Worm (Caenorhabditis elegans): ENCODE measurements around the gene rif-1.2.

The rif-1.2 gene

DNA sequence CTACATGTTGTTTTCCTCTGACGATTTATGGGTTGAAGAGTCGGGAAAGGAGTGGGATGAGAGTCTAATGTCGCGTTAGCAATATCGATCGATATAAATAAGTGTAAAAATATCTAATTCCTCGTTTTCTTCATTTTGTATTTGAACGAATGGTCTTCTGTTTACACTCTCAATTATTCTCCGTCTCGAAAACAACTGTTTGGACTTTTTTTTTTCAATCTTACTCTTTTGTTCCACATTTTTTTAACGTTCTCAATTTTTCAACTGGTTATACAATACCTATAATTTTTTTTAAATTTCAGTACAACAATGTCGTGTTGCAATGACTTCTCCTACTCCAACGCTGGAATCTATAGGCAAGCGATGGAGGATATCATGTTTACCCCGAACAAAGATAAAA lies 49.9 kb downstream of the rif-1.2 start, which contains the start of gene F17A2.13:
Gene F17A2.13, plus strand, starts transcription at position 301 of the 400 bp plus-strand sequence.
- TF ChIP-seq tbx-2 (tag; optimal IDR thresholded peaks at IDR 0.05): no peak
- no peak for TF ChIP-seq elt-3 (tag; optimal IDR thresholded peaks at IDR 0.05)
- TF ChIP-seq lir-3 (tag; optimal IDR thresholded peaks at IDR 0.05; ENCODE audit: poor library complexity): no peak
- no peak for TF ChIP-seq lin-14 (GFP tag; optimal IDR thresholded peaks at IDR 0.05)
- no peak for TF ChIP-seq ztf-4 (tag; optimal IDR thresholded peaks at IDR 0.05)
- TF ChIP-seq nhr-77 (tag; optimal IDR thresholded peaks at IDR 0.05): no peak
- no peak for TF ChIP-seq snpc-4 (tag; optimal IDR thresholded peaks at IDR 0.05)
- TF ChIP-seq dpl-1 (GFP tag; optimal IDR thresholded peaks at IDR 0.05): no peak
- no peak for TF ChIP-seq nhr-76 (tag; optimal IDR thresholded peaks at IDR 0.05)
- TF ChIP-seq nhr-19 (GFP tag; conservative IDR thresholded peaks at IDR 0.05): no peak
- no peak for TF ChIP-seq rnt-1 (tag; optimal IDR thresholded peaks at IDR 0.05)
- TF ChIP-seq fkh-4 (tag; optimal IDR thresholded peaks at IDR 0.05; ENCODE audit: borderline replicate concordance): no peak
- TF ChIP-seq ceh-88 (GFP tag; IDR thresholded peaks at IDR 0.05): no peak
- no peak for TF ChIP-seq swsn-7 (tag; optimal IDR thresholded peaks at IDR 0.05)
- no peak for TF ChIP-seq fos-1 (tag; optimal IDR thresholded peaks at IDR 0.05)
- no peak for TF ChIP-seq F16B12.6 (tag; optimal IDR thresholded peaks at IDR 0.05)

DNA sequence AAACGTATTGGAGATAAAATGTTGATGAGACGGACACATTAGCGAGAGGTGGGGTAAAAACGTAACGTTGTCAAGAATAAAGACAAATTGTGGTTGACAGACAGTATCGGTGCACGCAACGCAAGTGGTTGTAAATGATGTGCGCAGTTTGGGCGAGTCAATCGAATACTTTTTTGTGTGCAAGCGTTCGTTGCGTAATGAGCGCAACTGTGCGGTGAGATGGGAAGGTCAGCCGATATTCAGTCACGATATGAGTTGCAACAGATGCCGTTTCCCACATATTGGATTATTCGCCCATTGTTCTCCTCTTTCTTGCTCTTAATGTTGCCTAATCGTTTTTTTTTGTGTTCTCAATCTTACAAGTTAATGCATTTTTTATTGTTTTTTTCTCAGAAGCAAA lies 50.5 kb downstream of the rif-1.2 start, which contains the start of gene ceh-40:
Gene ceh-40, minus strand, starts transcription at position 41 of the 400 bp plus-strand sequence.
- TF ChIP-seq ceh-90 (tag; optimal IDR thresholded peaks at IDR 0.05) (no peak), sup-37 (GFP tag; optimal IDR thresholded peaks at IDR 0.05) (no peak)
